Worm (Caenorhabditis elegans) whole organism, midembryonic: Measurements from ENCODE around the gene srh-17.

Experiments used
- T22C8.4 ChIP-seq: fragments of 200-800 bp; sonication (Bioruptor generic); IDR thresholded peaks from 2 replicates; pipeline ENCODE4 v1.3.6; 2022; ENCODE audit warnings: missing genetic modification characterization, missing compliant biosample characterization
- cog-1 ChIP-seq: sonication (generic microtip); optimal IDR thresholded peaks from 2 replicates; lab custom pipeline; 2016; ENCODE audit warnings: missing genetic modification characterization, missing compliant biosample characterization
- flt-1 ChIP-seq: fragments of 200-800 bp; sonication (Bioruptor generic); IDR thresholded peaks from 2 replicates; pipeline ENCODE4 v1.3.6; 2022; ENCODE audit warnings: missing genetic modification characterization, missing compliant biosample characterization
- klf-2 ChIP-seq: fragments of 200-800 bp; sonication (Bioruptor generic); conservative IDR thresholded peaks from 2 replicates; pipeline ENCODE4 v1.3.6; 2022; ENCODE audit warnings: missing genetic modification reagents, missing genetic modification characterization, missing compliant biosample characterization
- ref-1 ChIP-seq: fragments of 200-800 bp; sonication (Bioruptor generic); conservative IDR thresholded peaks from 2 replicates; pipeline ENCODE4 v1.3.6; 2022; ENCODE audit warnings: missing genetic modification reagents, missing genetic modification characterization, missing compliant biosample characterization
- tab-1 ChIP-seq: fragments of 200-800 bp; sonication (Bioruptor generic); IDR thresholded peaks from 2 replicates; pipeline ENCODE4 v1.3.6; 2022; ENCODE audit warnings: missing genetic modification characterization, missing compliant biosample characterization
- ztf-23 ChIP-seq: fragments of 200-800 bp; sonication (Bioruptor generic); IDR thresholded peaks from 2 replicates; pipeline ENCODE4 v1.3.6; 2022; ENCODE audit warnings: missing genetic modification reagents, missing genetic modification characterization, missing compliant biosample characterization
- ztf-29 ChIP-seq: fragments of 200-800 bp; sonication (Bioruptor generic); IDR thresholded peaks from 2 replicates; pipeline ENCODE4 v1.3.6; 2022; ENCODE audit warnings: missing genetic modification reagents, missing genetic modification characterization, missing compliant biosample characterization

- TF ChIP-seq flt-1 (GFP tag; lab: Robert Waterston, UW), result no peak
- TF ChIP-seq ztf-23, result no peak
- TF ChIP-seq cog-1 (tag; lab: Kevin White, UChicago), result no peak
- TF ChIP-seq tab-1 (GFP tag; lab: Robert Waterston, UW), result no peak
- no peak for TF ChIP-seq ref-1 (GFP tag; lab: Robert Waterston, UW)
- TF ChIP-seq T22C8.4 (GFP tag; lab: Robert Waterston, UW), result no peak
- no peak for TF ChIP-seq ztf-29 (GFP tag; lab: Robert Waterston, UW)
- no peak for TF ChIP-seq klf-2
Measured at ce11 chrV:14683926-14684325, 22.8 kb downstream of the srh-17 start.
